Worm (Caenorhabditis elegans): ENCODE data around the gene cutl-25.

The cutl-25 gene

ce11 chrIII:3070026-3070573 is 23.2 kb upstream of the cutl-25 start, which contains the start of gene H06I04.3 (continued):
- TF ChIP-seq nhr-47 (tag; optimal IDR thresholded peaks at IDR 0.05) (no peak), ceh-82 (tag; optimal IDR thresholded peaks at IDR 0.05) (peak in 2 of 3 experiments; percentile 27 to 34), mep-1 (tag; optimal IDR thresholded peaks at IDR 0.05) (peak; percentile 39), egl-27 (tag; optimal IDR thresholded peaks at IDR 0.05) (no peak), efl-1 (optimal IDR thresholded peaks at IDR 0.05) (peak; percentile 45 to 88), efl-1 (GFP tag; optimal IDR thresholded peaks at IDR 0.05 in 1 of 2) (peak; percentile 91 to 99), lir-3 (tag; optimal IDR thresholded peaks at IDR 0.05; ENCODE audit: poor library complexity) (no peak), ama-1 (optimal IDR thresholded peaks at IDR 0.05) (no peak), hlh-4 (tag; optimal IDR thresholded peaks at IDR 0.05) (no peak), snpc-4 (tag; optimal IDR thresholded peaks at IDR 0.05) (no peak), mdl-1 (tag; optimal IDR thresholded peaks at IDR 0.05) (no peak)

ce11 chrIII:3069101-3069500 is 22.2 kb upstream of the cutl-25 start:
- TF ChIP-seq jun-1 (tag; optimal IDR thresholded peaks at IDR 0.05) (no peak), rnt-1 (tag; optimal IDR thresholded peaks at IDR 0.05) (no peak), lin-13 (GFP tag; optimal IDR thresholded peaks at IDR 0.05) (no peak), hlh-17 (GFP tag; optimal IDR thresholded peaks at IDR 0.05; ENCODE audit: borderline replicate concordance) (no peak), alr-1 (tag; optimal IDR thresholded peaks at IDR 0.05; ENCODE audit: borderline replicate concordance) (peak; percentile 68), elt-2 (tag; optimal IDR thresholded peaks at IDR 0.05) (no peak), swsn-7 (tag; optimal IDR thresholded peaks at IDR 0.05) (no peak), tlp-1 (tag; optimal IDR thresholded peaks at IDR 0.05) (no peak), fos-1 (tag; optimal IDR thresholded peaks at IDR 0.05) (peak; percentile 13), efl-1 (optimal IDR thresholded peaks at IDR 0.05) (peak in 1 of 2 experiments; percentile 3), efl-1 (GFP tag; optimal IDR thresholded peaks at IDR 0.05 in 1 of 2) (peak in 1 of 2 experiments; percentile 92), pax-3 (tag; optimal IDR thresholded peaks at IDR 0.05) (no peak), nhr-71 (tag; optimal IDR thresholded peaks at IDR 0.05) (no peak), C16A3.4 (tag; optimal IDR thresholded peaks at IDR 0.05) (no peak), irx-1 (tag; optimal IDR thresholded peaks at IDR 0.05) (no peak), lsy-2 (tag; optimal IDR thresholded peaks at IDR 0.05) (peak in 1 of 2 experiments; percentile 58), aha-1 (tag; optimal IDR thresholded peaks at IDR 0.05) (no peak), lin-15B (tag; optimal IDR thresholded peaks at IDR 0.05) (no peak), lin-39 (tag; optimal IDR thresholded peaks at IDR 0.05) (no peak), vab-15 (tag; optimal IDR thresholded peaks at IDR 0.05) (no peak), nhr-77 (tag; optimal IDR thresholded peaks at IDR 0.05) (peak; percentile 25)

- TF ChIP-seq zip-4 (GFP tag; optimal IDR thresholded peaks at IDR 0.05) (peak; percentile 2), lin-14 (GFP tag; optimal IDR thresholded peaks at IDR 0.05) (peak; percentile 89), egl-13 (tag; optimal IDR thresholded peaks at IDR 0.05) (no peak), sptf-1 (tag; optimal IDR thresholded peaks at IDR 0.05) (no peak), mep-1 (tag; optimal IDR thresholded peaks at IDR 0.05) (peak; percentile 96), lin-39 (tag; optimal IDR thresholded peaks at IDR 0.05) (peak; percentile 51), snu-23 (GFP tag; optimal IDR thresholded peaks at IDR 0.05) (peak; percentile 90), lir-3 (tag; optimal IDR thresholded peaks at IDR 0.05; ENCODE audit: poor library complexity) (no peak), dsc-1 (tag; optimal IDR thresholded peaks at IDR 0.05) (peak; percentile 74), ces-1 (GFP tag; optimal IDR thresholded peaks at IDR 0.05) (no peak), C16A3.4 (tag; optimal IDR thresholded peaks at IDR 0.05) (peak; percentile 94), C04F5.9 (tag; optimal IDR thresholded peaks at IDR 0.05) (peak; percentile 16), blmp-1 (tag; optimal IDR thresholded peaks at IDR 0.05) (peak; percentile 96), pag-3 (tag; optimal IDR thresholded peaks at IDR 0.05; ENCODE audit: borderline replicate concordance, insufficient read depth) (peak; percentile 23), ama-1 (optimal IDR thresholded peaks at IDR 0.05) (no peak), swsn-7 (tag; optimal IDR thresholded peaks at IDR 0.05) (peak; percentile 76), grh-1 (GFP tag; IDR thresholded peaks at IDR 0.05) (peak; percentile 29; the same call in 1 of the 2 replicates), Y116A8C.19 (tag; optimal IDR thresholded peaks at IDR 0.05; ENCODE audit: borderline replicate concordance) (no peak), irx-1 (tag; optimal IDR thresholded peaks at IDR 0.05) (peak; percentile 60), ztf-4 (tag; optimal IDR thresholded peaks at IDR 0.05) (peak; percentile 20), unc-130 (tag; optimal IDR thresholded peaks at IDR 0.05) (peak; percentile 92), tlp-1 (tag; optimal IDR thresholded peaks at IDR 0.05) (no peak), elt-2 (tag; optimal IDR thresholded peaks at IDR 0.05) (no peak), ceh-88 (GFP tag; IDR thresholded peaks at IDR 0.05) (peak; percentile 38; the same call in 1 of the 2 replicates), efl-3 (GFP tag; optimal IDR thresholded peaks at IDR 0.05) (no peak), egl-27 (tag; optimal IDR thresholded peaks at IDR 0.05) (no peak), nhr-20 (tag; optimal IDR thresholded peaks at IDR 0.05) (peak; percentile 82), nhr-77 (tag; optimal IDR thresholded peaks at IDR 0.05) (peak; percentile 91)
Observed at ce11 chrIII:3067909-3068455, 21.0 kb upstream of the cutl-25 start, which contains the start of gene ubl-1. TSS of gene ubl-1 (plus strand) at chrIII:3068310.

All from whole organism, L1 larva.